Fruit fly (Drosophila melanogaster): ENCODE results near the gene CG13901.

dm6 chr3L:805642-806218 is 31.9 kb downstream of the CG13901 start:
- TF ChIP-seq Atf-2 (GFP tag; optimal IDR thresholded peaks at IDR 0.05) (peak; percentile 33), CG12236 (GFP tag; optimal IDR thresholded peaks at IDR 0.05) (peak; percentile 45), MTF-1 (GFP tag; optimal IDR thresholded peaks at IDR 0.05; ENCODE audit: borderline replicate concordance) (no peak), CG4424 (GFP tag; optimal IDR thresholded peaks at IDR 0.05) (peak; percentile 71), BEAF-32 (GFP tag; optimal IDR thresholded peaks at IDR 0.05) (no peak), Spps (tag; optimal IDR thresholded peaks at IDR 0.05) (peak; percentile 7), salm (tag; optimal IDR thresholded peaks at IDR 0.05) (peak; percentile 18), CG17912 (GFP tag; optimal IDR thresholded peaks at IDR 0.05) (no peak), CG10543 (GFP tag; optimal IDR thresholded peaks at IDR 0.05) (no peak)

Data from whole organism, embryonic.